Fruit fly (Drosophila melanogaster) whole organism, embryonic: ENCODE results near the gene fend.

Experiments
- Abd-B ChIP-seq: fragments of 200-800 bp; sonication (Bioruptor generic); optimal IDR thresholded peaks from 2 replicates; lab custom pipeline; 2018; ENCODE audit warnings: missing biosample characterization, mild to moderate bottlenecking, missing genetic modification characterization, moderate library complexity
- Ada2b ChIP-seq: fragments of 200-800 bp; sonication (Bioruptor generic); IDR thresholded peaks from 2 replicates; pipeline ENCODE4 v1.3.6; 2022; ENCODE audit warnings: missing biosample characterization, missing genetic modification characterization
- Atf-2 ChIP-seq: fragments of 200-800 bp; sonication (Bioruptor generic); optimal IDR thresholded peaks from 2 replicates; lab custom pipeline; 2016; ENCODE audit warnings: missing biosample characterization, missing genetic modification characterization
- CG10565 ChIP-seq: fragments of 200-800 bp; sonication (Bioruptor generic); optimal IDR thresholded peaks from 3 replicates; lab custom pipeline; 2016; ENCODE audit warnings: missing biosample characterization, mild to moderate bottlenecking, missing genetic modification characterization
- CG12299 ChIP-seq: fragments of 200-800 bp; sonication (Bioruptor generic); optimal IDR thresholded peaks from 2 replicates; lab custom pipeline; 2018; ENCODE audit warnings: missing biosample characterization, mild to moderate bottlenecking, missing genetic modification characterization
- CG1647 ChIP-seq: fragments of 200-800 bp; sonication (Bioruptor generic); optimal IDR thresholded peaks from 3 replicates; lab custom pipeline; 2016; ENCODE audit warnings: missing biosample characterization, missing genetic modification characterization
- CG17385 ChIP-seq: fragments of 200-800 bp; sonication (Bioruptor generic); optimal IDR thresholded peaks from 3 replicates; lab custom pipeline; 2018; ENCODE audit warnings: missing biosample characterization, mild to moderate bottlenecking, missing genetic modification characterization
- CG18599 ChIP-seq: fragments of 200-800 bp; sonication (Bioruptor generic); optimal IDR thresholded peaks from 3 replicates; lab custom pipeline; 2017; ENCODE audit warnings: missing biosample characterization, missing genetic modification characterization, mild to moderate bottlenecking, moderate library complexity, missing genetic modification reagents
- CG2120 ChIP-seq: fragments of 200-800 bp; sonication (Bioruptor generic); optimal IDR thresholded peaks from 3 replicates; lab custom pipeline; 2016; ENCODE audit warnings: missing biosample characterization, missing genetic modification characterization
- CG2712 ChIP-seq: fragments of 200-800 bp; optimal IDR thresholded peaks from 3 replicates; lab custom pipeline; 2019; ENCODE audit warnings: missing biosample characterization, mild to moderate bottlenecking, missing genetic modification characterization, moderate library complexity
- CG3065 ChIP-seq: fragments of 200-800 bp; sonication (Bioruptor generic); optimal IDR thresholded peaks from 2 replicates; lab custom pipeline; 2016; ENCODE audit warnings: missing biosample characterization, missing genetic modification characterization
- CG32772 ChIP-seq: fragments of 200-800 bp; sonication (Bioruptor generic); IDR thresholded peaks from 2 replicates; pipeline ENCODE4 v1.3.6; 2022; ENCODE audit warnings: missing biosample characterization, missing genetic modification characterization
- CG3838 ChIP-seq: fragments of 200-800 bp; sonication (Bioruptor generic); optimal IDR thresholded peaks from 3 replicates; lab custom pipeline; 2016; ENCODE audit warnings: missing biosample characterization, missing genetic modification characterization
- CG4707 ChIP-seq: fragments of 200-800 bp; sonication (Bioruptor generic); optimal IDR thresholded peaks from 2 replicates; lab custom pipeline; 2018; ENCODE audit warnings: missing biosample characterization, mild to moderate bottlenecking, missing genetic modification characterization, moderate library complexity
- CG5245 ChIP-seq: fragments of 200-800 bp; sonication (Bioruptor generic); optimal IDR thresholded peaks from 3 replicates; lab custom pipeline; 2016; ENCODE audit warnings: missing biosample characterization, missing genetic modification characterization
- CG7839 ChIP-seq: fragments of 200-800 bp; sonication (Bioruptor generic); optimal IDR thresholded peaks from 3 replicates; lab custom pipeline; 2018; ENCODE audit warnings: missing biosample characterization, mild to moderate bottlenecking, missing genetic modification characterization, moderate library complexity
- CG8944 ChIP-seq: fragments of 200-800 bp; sonication (Bioruptor generic); optimal IDR thresholded peaks from 3 replicates; lab custom pipeline; 2016; ENCODE audit warnings: missing biosample characterization, missing genetic modification characterization
- CG9932 ChIP-seq: fragments of 200-800 bp; sonication (Bioruptor generic); IDR thresholded peaks from 2 replicates; pipeline ENCODE4 v1.3.6; 2022; ENCODE audit warnings: missing biosample characterization, missing genetic modification characterization
- GATAe ChIP-seq: fragments of 200-800 bp; sonication (Bioruptor generic); conservative IDR thresholded peaks from 2 replicates; pipeline ENCODE4 v1.3.6; 2022; ENCODE audit warnings: missing biosample characterization, missing genetic modification characterization
- H15 ChIP-seq: fragments of 200-800 bp; sonication (Bioruptor generic); IDR thresholded peaks from 3 replicates; pipeline ENCODE4 v1.3.6; 2022; ENCODE audit warnings: missing biosample characterization, missing genetic modification characterization
- Lim3 ChIP-seq: fragments of 200-800 bp; sonication (Bioruptor generic); IDR thresholded peaks from 2 replicates; pipeline ENCODE4 v1.3.6; 2022; ENCODE audit warnings: missing biosample characterization, missing genetic modification characterization
- MESR4 ChIP-seq: fragments of 200-800 bp; sonication (Bioruptor generic); optimal IDR thresholded peaks from 2 replicates; lab custom pipeline; 2018; ENCODE audit warnings: missing biosample characterization, mild to moderate bottlenecking, missing genetic modification characterization, moderate library complexity
- Max ChIP-seq: fragments of 200-800 bp; sonication (Bioruptor generic); optimal IDR thresholded peaks from 2 replicates; lab custom pipeline; 2016; ENCODE audit warnings: missing biosample characterization, mild to moderate bottlenecking, missing genetic modification characterization
- Med ChIP-seq: fragments of 200-800 bp; sonication (Bioruptor generic); peaks from one replicate; lab custom pipeline; 2016; ENCODE audit warnings: missing biosample characterization, missing genetic modification characterization, mild to moderate bottlenecking, inconsistent platforms, moderate library complexity
- NFAT ChIP-seq: fragments of 200-800 bp; sonication (Bioruptor generic); IDR thresholded peaks from 2 replicates; pipeline ENCODE4 v1.3.6; 2022; ENCODE audit warnings: missing biosample characterization, missing genetic modification characterization
- Oaz ChIP-seq: fragments of 200-800 bp; sonication (Bioruptor generic); IDR thresholded peaks from 2 replicates; pipeline ENCODE4 v1.3.6; 2022; ENCODE audit warnings: missing biosample characterization, missing genetic modification characterization
- Ptx1 ChIP-seq: fragments of 200-800 bp; sonication (Bioruptor generic); IDR thresholded peaks from 2 replicates; pipeline ENCODE4 v1.3.6; 2022; ENCODE audit warnings: missing biosample characterization, missing genetic modification characterization
- Sox102F ChIP-seq: fragments of 200-800 bp; sonication (Bioruptor generic); optimal IDR thresholded peaks from 2 replicates; lab custom pipeline; 2018; ENCODE audit warnings: missing biosample characterization, mild to moderate bottlenecking, missing genetic modification characterization, moderate library complexity
- Spps ChIP-seq: fragments of 200-800 bp; sonication (Bioruptor generic); optimal IDR thresholded peaks from 2 replicates; lab custom pipeline; 2018; ENCODE audit warnings: missing biosample characterization, mild to moderate bottlenecking, missing genetic modification characterization
- Stat92E ChIP-seq, 3 experiments: fragments of >200 bp in 2 of 3; fragments of 200-800 bp in 1 of 3; sonication (Bioruptor generic) in 1 of 3; optimal IDR thresholded peaks; 2 replicates each; lab custom pipeline; 2017 to 2019; ENCODE audit warnings: missing biosample characterization in 3 of 3, missing genetic modification characterization in 3 of 3, mild to moderate bottlenecking in 1 of 3, moderate library complexity in 1 of 3
- Vsx1 ChIP-seq: fragments of 200-800 bp; sonication (Bioruptor generic); optimal IDR thresholded peaks from 2 replicates; lab custom pipeline; 2017; ENCODE audit warnings: missing biosample characterization, mild to moderate bottlenecking, missing genetic modification characterization, missing genetic modification reagents
- Xbp1 ChIP-seq: fragments of 200-800 bp; sonication (Bioruptor generic); optimal IDR thresholded peaks from 3 replicates; lab custom pipeline; 2016; ENCODE audit warnings: missing biosample characterization, mild to moderate bottlenecking, missing genetic modification characterization
- ab ChIP-seq: fragments of 200-800 bp; sonication (Bioruptor generic); optimal IDR thresholded peaks from 2 replicates; lab custom pipeline; 2016; ENCODE audit warnings: missing biosample characterization, missing genetic modification characterization
- az2 ChIP-seq: fragments of 200-800 bp; sonication (Bioruptor generic); optimal IDR thresholded peaks from 3 replicates; lab custom pipeline; 2016; ENCODE audit warnings: missing biosample characterization, missing genetic modification characterization
- dm ChIP-seq: fragments of 200-800 bp; sonication (Bioruptor generic); optimal IDR thresholded peaks from 3 replicates; lab custom pipeline; 2016; ENCODE audit warnings: missing biosample characterization, missing genetic modification characterization
- dmrt11E ChIP-seq: fragments of 200-800 bp; sonication (Bioruptor generic); optimal IDR thresholded peaks from 3 replicates; lab custom pipeline; 2018; ENCODE audit warnings: missing biosample characterization, mild to moderate bottlenecking, missing genetic modification characterization, moderate library complexity
- eve ChIP-seq, 2 experiments: fragments of >200 bp; optimal IDR thresholded peaks; 2 replicates each; lab custom pipeline; 2017; ENCODE audit warnings: missing biosample characterization in 2 of 2, missing genetic modification characterization in 2 of 2
- fd3F ChIP-seq: fragments of 200-800 bp; sonication (Bioruptor generic); optimal IDR thresholded peaks from 2 replicates; lab custom pipeline; 2018; ENCODE audit warnings: missing biosample characterization, mild to moderate bottlenecking, missing genetic modification characterization, moderate library complexity
- gfzf ChIP-seq: fragments of 200-800 bp; sonication (Bioruptor generic); optimal IDR thresholded peaks from 2 replicates; lab custom pipeline; 2016; ENCODE audit warnings: missing biosample characterization, mild to moderate bottlenecking, missing genetic modification characterization, moderate library complexity
- klu ChIP-seq: fragments of 200-800 bp; sonication (Bioruptor generic); IDR thresholded peaks from 2 replicates; pipeline ENCODE4 v1.3.6; 2022; ENCODE audit warnings: missing biosample characterization, missing genetic modification characterization
- maf-S ChIP-seq: fragments of 200-800 bp; sonication (Bioruptor generic); optimal IDR thresholded peaks from 2 replicates; lab custom pipeline; 2016; ENCODE audit warnings: missing biosample characterization, missing genetic modification characterization
- phol ChIP-seq: fragments of 200-800 bp; sonication (Bioruptor generic); optimal IDR thresholded peaks from 3 replicates; lab custom pipeline; 2018; ENCODE audit warnings: missing biosample characterization, mild to moderate bottlenecking, missing genetic modification characterization, moderate library complexity
- repo ChIP-seq: fragments of 200-800 bp; sonication (Bioruptor generic); optimal IDR thresholded peaks from 2 replicates; lab custom pipeline; 2016; ENCODE audit warnings: missing biosample characterization, missing genetic modification characterization
- run ChIP-seq: fragments of 200-800 bp; sonication (Bioruptor generic); optimal IDR thresholded peaks from 3 replicates; lab custom pipeline; 2018; ENCODE audit warnings: missing biosample characterization, mild to moderate bottlenecking, missing genetic modification characterization
- sisA ChIP-seq: fragments of 200-800 bp; sonication (Bioruptor generic); IDR thresholded peaks from 2 replicates; pipeline ENCODE4 v1.3.6; 2022; ENCODE audit warnings: missing biosample characterization, missing genetic modification characterization
- sna ChIP-seq: fragments of 200-800 bp; sonication (Bioruptor generic); IDR thresholded peaks from 2 replicates; pipeline ENCODE4 v1.3.6; 2022; ENCODE audit warnings: missing biosample characterization, missing genetic modification characterization; ENCODE audit not compliant: partially characterized antibody
- tap ChIP-seq: fragments of 200-800 bp; optimal IDR thresholded peaks from 3 replicates; lab custom pipeline; 2019; ENCODE audit warnings: missing biosample characterization, mild to moderate bottlenecking, missing genetic modification characterization, moderate library complexity
- tin ChIP-seq: fragments of 200-800 bp; sonication (Bioruptor generic); optimal IDR thresholded peaks from 3 replicates; lab custom pipeline; 2016; ENCODE audit warnings: missing biosample characterization, missing genetic modification characterization
- wdn ChIP-seq: fragments of 200-800 bp; sonication (Bioruptor generic); IDR thresholded peaks from 2 replicates; pipeline ENCODE4 v1.3.6; 2022; ENCODE audit warnings: missing biosample characterization, missing genetic modification characterization
- zfh1 ChIP-seq: fragments of 200-800 bp; sonication (Bioruptor generic); IDR thresholded peaks from 3 replicates; pipeline ENCODE4 v1.3.6; 2022; ENCODE audit warnings: missing biosample characterization, missing genetic modification characterization

The fend gene

dm6 chrX:9136776-9137550, 2.1 kb upstream of the fend start (continued):
- TF ChIP-seq Atf-2 (GFP tag; lab: Kevin White, UChicago) (no peak), H15 (GFP tag; lab: Robert Waterston, UW) (0 out of 3 replicates have a peak, but pooled peaks have one; percentile 15), NFAT (no peak), CG5245 (no peak), dm (GFP tag; lab: Kevin White, UChicago) (peak; percentile 5), CG8944 (GFP tag; lab: Kevin White, UChicago) (peak; percentile 2), repo (GFP tag; lab: Kevin White, UChicago) (no peak), CG17385 (GFP tag; lab: Kevin White, UChicago) (peak; percentile 57), Vsx1 (no peak), CG3838 (GFP tag; lab: Kevin White, UChicago) (no peak), MESR4 (GFP tag; lab: Kevin White, UChicago) (no peak), CG9932 (GFP tag; lab: Robert Waterston, UW) (no peak), maf-S (GFP tag; lab: Kevin White, UChicago) (peak; percentile 33), CG2120 (GFP tag; lab: Kevin White, UChicago) (peak; percentile 39), fd3F (GFP tag; lab: Kevin White, UChicago) (no peak), klu (GFP tag; lab: Robert Waterston, UW) (no peak), Abd-B (GFP tag; lab: Kevin White, UChicago) (no peak), Med (GFP tag; lab: Kevin White, UChicago) (peak; percentile 89), wdn (GFP tag; lab: Robert Waterston, UW) (no peak), GATAe (GFP tag; lab: Robert Waterston, UW) (no peak), CG3065 (GFP tag; lab: Kevin White, UChicago) (no peak), Lim3 (GFP tag; lab: Robert Waterston, UW) (no peak), Oaz (GFP tag; lab: Robert Waterston, UW) (no peak), tap (tag; lab: Kevin White, UChicago) (peak; percentile 37), CG7839 (tag; lab: Kevin White, UChicago) (peak; percentile 62), Ada2b (peak; percentile 50), sna (GFP tag; lab: Robert Waterston, UW) (no peak), Xbp1 (GFP tag; lab: Kevin White, UChicago) (peak; percentile 55), gfzf (GFP tag; lab: Kevin White, UChicago) (no peak), CG32772 (GFP tag; lab: Robert Waterston, UW) (no peak), eve (GFP tag; optimal IDR thresholded peaks at IDR 0.05; lab: Kevin White, UChicago) (no peak), CG1647 (no peak), sisA (GFP tag; lab: Robert Waterston, UW) (peak; percentile 66), tin (GFP tag; lab: Kevin White, UChicago) (peak; percentile 37), phol (tag; lab: Kevin White, UChicago) (peak; percentile 58), az2 (GFP tag; lab: Kevin White, UChicago) (peak; percentile 54), CG10565 (GFP tag; lab: Kevin White, UChicago) (no peak), zfh1 (GFP tag; lab: Robert Waterston, UW) (peak; percentile 59; the same call in 1 of the 3 replicates), CG12299 (tag; lab: Kevin White, UChicago) (no peak), CG2712 (tag; lab: Kevin White, UChicago) (peak; percentile 62), Sox102F (peak; percentile 74), Max (GFP tag; lab: Kevin White, UChicago) (peak; percentile 36), run (peak; percentile 25), dmrt11E (peak; percentile 32), CG4707 (GFP tag; lab: Kevin White, UChicago) (peak; percentile 16), Spps (tag; lab: Kevin White, UChicago) (no peak), Ptx1 (GFP tag; lab: Robert Waterston, UW) (peak; percentile 68), Stat92E (GFP tag; optimal IDR thresholded peaks at IDR 0.05; lab: Kevin White, UChicago) (no peak), CG18599 (GFP tag; lab: Kevin White, UChicago) (peak; percentile 51), ab (no peak)
